Fruit fly (Drosophila melanogaster) whole organism, embryonic: ENCODE results near the gene Peritrophin-15a.

Experiments used
- CG14050 ChIP-seq: fragments of 200-800 bp; sonication (Bioruptor generic); IDR thresholded peaks from 3 replicates; pipeline ENCODE4 v1.3.6; 2022; ENCODE audit warnings: missing biosample characterization, missing genetic modification characterization
- CG15479 ChIP-seq: fragments of 200-800 bp; sonication (Bioruptor generic); optimal IDR thresholded peaks from 3 replicates; lab custom pipeline; 2019; ENCODE audit warnings: missing biosample characterization, mild to moderate bottlenecking, missing genetic modification characterization, moderate library complexity
- CG16779 ChIP-seq: fragments of 200-800 bp; sonication (Bioruptor generic); IDR thresholded peaks from 2 replicates; pipeline ENCODE4 v1.3.6; 2022; ENCODE audit warnings: missing biosample characterization, missing genetic modification characterization
- CG6854 ChIP-seq: fragments of 200-800 bp; sonication (Bioruptor generic); optimal IDR thresholded peaks from 3 replicates; lab custom pipeline; 2017; ENCODE audit warnings: missing biosample characterization, mild to moderate bottlenecking, missing genetic modification characterization
- Dp ChIP-seq: fragments of 200-800 bp; sonication (Bioruptor generic); optimal IDR thresholded peaks from 2 replicates; lab custom pipeline; 2018; ENCODE audit warnings: missing biosample characterization, mild to moderate bottlenecking, missing genetic modification characterization, moderate library complexity
- Gug ChIP-seq: fragments of 200-800 bp; sonication (Bioruptor generic); IDR thresholded peaks from 4 replicates; pipeline ENCODE4 v1.3.6; 2022; ENCODE audit warnings: missing biosample characterization, missing genetic modification characterization
- MTF-1 ChIP-seq: fragments of 200-800 bp; sonication (Bioruptor generic); optimal IDR thresholded peaks from 2 replicates; lab custom pipeline; 2018; ENCODE audit warnings: missing biosample characterization, mild to moderate bottlenecking, missing genetic modification characterization, borderline replicate concordance
- Opbp ChIP-seq: fragments of 200-800 bp; sonication (Bioruptor generic); IDR thresholded peaks from 3 replicates; pipeline ENCODE4 v1.3.6; 2022; ENCODE audit warnings: missing biosample characterization, missing genetic modification characterization; ENCODE audit not compliant: partially characterized antibody
- crp ChIP-seq, 2 experiments: fragments of 200-800 bp; sonication (Bioruptor generic); optimal IDR thresholded peaks; 2 replicates in 1 of 2; 3 replicates in 1 of 2; lab custom pipeline; 2017; ENCODE audit warnings: missing biosample characterization in 2 of 2, missing genetic modification characterization in 2 of 2, mild to moderate bottlenecking in 1 of 2, moderate library complexity in 1 of 2
- fd64A ChIP-seq: fragments of 200-800 bp; sonication (Bioruptor generic); optimal IDR thresholded peaks from 3 replicates; lab custom pipeline; 2018; ENCODE audit warnings: missing biosample characterization, mild to moderate bottlenecking, missing genetic modification characterization
- maf-S ChIP-seq: fragments of 200-800 bp; sonication (Bioruptor generic); optimal IDR thresholded peaks from 2 replicates; lab custom pipeline; 2016; ENCODE audit warnings: missing biosample characterization, missing genetic modification characterization
- onecut ChIP-seq: fragments of 200-800 bp; sonication (Bioruptor generic); IDR thresholded peaks from 2 replicates; pipeline ENCODE4 v1.3.6; 2022; ENCODE audit warnings: missing biosample characterization, missing genetic modification characterization

- no peak for TF ChIP-seq Dp (GFP tag; lab: Kevin White, UChicago)
- TF ChIP-seq CG15479 (GFP tag; lab: Kevin White, UChicago): no peak
- TF ChIP-seq Opbp (GFP tag; lab: Robert Waterston, UW): no peak
- no peak for TF ChIP-seq CG6854
- TF ChIP-seq crp (GFP tag; optimal IDR thresholded peaks at IDR 0.05; lab: Kevin White, UChicago): no peak
- TF ChIP-seq Gug (GFP tag; lab: Robert Waterston, UW): no peak
- no peak for TF ChIP-seq CG16779
- no peak for TF ChIP-seq maf-S (GFP tag; lab: Kevin White, UChicago)
- TF ChIP-seq fd64A: no peak
- no peak for TF ChIP-seq MTF-1 (GFP tag; lab: Kevin White, UChicago)
- TF ChIP-seq CG14050 (GFP tag; lab: Robert Waterston, UW): no peak
- no peak for TF ChIP-seq onecut (GFP tag; lab: Robert Waterston, UW)
Measured at dm6 chr2L:8351333-8351732, 44.6 kb downstream of the Peritrophin-15a start.
